Fruit fly (Drosophila melanogaster): ENCODE measurements around the gene CG3277.

DNA sequence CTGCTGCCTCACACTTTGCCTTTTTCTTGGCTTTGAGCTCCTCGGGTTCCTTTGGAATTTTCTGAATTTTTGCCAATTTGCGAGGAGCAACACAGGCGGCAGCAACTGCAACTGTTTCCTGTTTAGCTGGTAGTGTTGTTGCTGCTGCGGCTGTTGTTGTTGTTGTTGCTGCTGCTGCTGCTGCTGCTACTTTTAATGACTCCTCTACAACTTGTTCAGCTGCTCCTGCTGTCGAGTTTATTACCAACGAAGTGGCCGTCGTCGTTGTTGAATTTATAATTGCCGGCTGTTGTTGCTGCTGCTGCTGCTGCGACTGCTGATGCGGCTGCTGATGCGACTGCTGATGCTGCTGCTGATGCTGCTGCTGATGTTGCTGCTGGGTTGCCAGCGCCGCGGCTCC lies 49.0 kb downstream of the CG3277 start:
- TF ChIP-seq CG8478 (optimal IDR thresholded peaks at IDR 0.05) (no peak), CTCF (optimal IDR thresholded peaks at IDR 0.05) (no peak)

Measured in S2 (cell line).